Fruit fly (Drosophila melanogaster) whole organism, embryonic: Measurements from ENCODE around the gene Mrgn1.

Experiments used
- Adf1 ChIP-seq: fragments of 200-800 bp; sonication (Bioruptor generic); IDR thresholded peaks from 2 replicates; pipeline ENCODE4 v1.3.6; 2022; ENCODE audit warnings: missing biosample characterization, missing genetic modification characterization
- C15 ChIP-seq: fragments of 200-800 bp; sonication (Bioruptor generic); IDR thresholded peaks from 3 replicates; pipeline ENCODE4 v1.3.6; 2022; ENCODE audit warnings: missing biosample characterization, missing genetic modification characterization
- CG10274 ChIP-seq: fragments of 200-800 bp; sonication (Bioruptor generic); optimal IDR thresholded peaks from 3 replicates; lab custom pipeline; 2017; ENCODE audit warnings: missing biosample characterization, mild to moderate bottlenecking, missing genetic modification characterization
- CG10565 ChIP-seq: fragments of 200-800 bp; sonication (Bioruptor generic); optimal IDR thresholded peaks from 3 replicates; lab custom pipeline; 2016; ENCODE audit warnings: missing biosample characterization, mild to moderate bottlenecking, missing genetic modification characterization
- CG12155 ChIP-seq: fragments of 200-800 bp; sonication (Bioruptor generic); optimal IDR thresholded peaks from 3 replicates; lab custom pipeline; 2016; ENCODE audit warnings: missing biosample characterization, missing genetic modification characterization
- CG12659 ChIP-seq: fragments of 200-800 bp; sonication (Bioruptor generic); optimal IDR thresholded peaks from 3 replicates; lab custom pipeline; 2017; ENCODE audit warnings: mild to moderate bottlenecking, missing biosample characterization, missing genetic modification reagents, missing genetic modification characterization
- CG13123 ChIP-seq: fragments of 200-800 bp; sonication (Bioruptor generic); optimal IDR thresholded peaks from 2 replicates; lab custom pipeline; 2016; ENCODE audit warnings: missing biosample characterization, missing genetic modification characterization
- CG14965 ChIP-seq: fragments of 200-800 bp; sonication (Bioruptor generic); optimal IDR thresholded peaks from 2 replicates; lab custom pipeline; 2016; ENCODE audit warnings: missing biosample characterization, missing genetic modification characterization, borderline replicate concordance
- CG15514 ChIP-seq: fragments of 200-800 bp; sonication (Bioruptor generic); optimal IDR thresholded peaks from 3 replicates; lab custom pipeline; 2017; ENCODE audit warnings: missing biosample characterization, missing genetic modification characterization, mild to moderate bottlenecking, moderate library complexity, missing genetic modification reagents
- CG17829 ChIP-seq: fragments of 200-800 bp; optimal IDR thresholded peaks from 2 replicates; lab custom pipeline; 2019; ENCODE audit warnings: missing biosample characterization, mild to moderate bottlenecking, missing genetic modification characterization, moderate library complexity
- CG30403 ChIP-seq: fragments of 200-800 bp; sonication (Bioruptor generic); optimal IDR thresholded peaks from 3 replicates; lab custom pipeline; 2016; ENCODE audit warnings: missing biosample characterization, missing genetic modification characterization
- CG32532 ChIP-seq: fragments of 200-800 bp; sonication (Bioruptor generic); IDR thresholded peaks from 2 replicates; pipeline ENCODE4 v1.3.6; 2022; ENCODE audit warnings: missing biosample characterization, missing genetic modification characterization
- CG3726 ChIP-seq: fragments of 200-800 bp; sonication (Bioruptor generic); IDR thresholded peaks from 3 replicates; pipeline ENCODE4, ENCODE4 v1.3.6; 2022; ENCODE audit warnings: missing biosample characterization, missing genetic modification characterization
- CG4820 ChIP-seq: fragments of 200-800 bp; sonication (Bioruptor generic); optimal IDR thresholded peaks from 3 replicates; lab custom pipeline; 2016; ENCODE audit warnings: missing biosample characterization, missing genetic modification characterization
- CG6254 ChIP-seq: fragments of 200-800 bp; sonication (Bioruptor generic); optimal IDR thresholded peaks from 3 replicates; lab custom pipeline; 2017; ENCODE audit warnings: mild to moderate bottlenecking, missing biosample characterization, missing genetic modification reagents, missing genetic modification characterization
- CG6683 ChIP-seq: fragments of 200-800 bp; sonication (Bioruptor generic); optimal IDR thresholded peaks from 2 replicates; lab custom pipeline; 2017; ENCODE audit warnings: missing biosample characterization, mild to moderate bottlenecking, missing genetic modification characterization, missing genetic modification reagents
- CG7357 ChIP-seq: fragments of 200-800 bp; sonication (Bioruptor generic); IDR thresholded peaks from 3 replicates; pipeline ENCODE4 v1.3.6; 2022; ENCODE audit warnings: missing biosample characterization, missing genetic modification characterization
- CG8089 ChIP-seq: fragments of 200-800 bp; sonication (Bioruptor generic); optimal IDR thresholded peaks from 3 replicates; lab custom pipeline; 2016; ENCODE audit warnings: missing biosample characterization, missing genetic modification characterization
- CG9437 ChIP-seq: fragments of 200-800 bp; sonication (Bioruptor generic); optimal IDR thresholded peaks from 2 replicates; lab custom pipeline; 2018; ENCODE audit warnings: missing biosample characterization, mild to moderate bottlenecking, missing genetic modification characterization
- CkIIα-i1 ChIP-seq: fragments of 200-800 bp; sonication (Bioruptor generic); IDR thresholded peaks from 2 replicates; pipeline ENCODE4 v1.3.6; 2022; ENCODE audit warnings: missing biosample characterization, missing genetic modification characterization
- Dad ChIP-seq: fragments of 200-800 bp; sonication (Bioruptor generic); optimal IDR thresholded peaks from 3 replicates; lab custom pipeline; 2016; ENCODE audit warnings: missing biosample characterization, missing genetic modification characterization
- E2f2 ChIP-seq: fragments of 200-800 bp; sonication (Bioruptor generic); IDR thresholded peaks from 2 replicates; pipeline ENCODE4 v1.3.6; 2022; ENCODE audit warnings: missing biosample characterization, missing genetic modification characterization
- Hsf ChIP-seq: fragments of 200-800 bp; sonication (Bioruptor generic); optimal IDR thresholded peaks from 3 replicates; lab custom pipeline; 2016; ENCODE audit warnings: missing biosample characterization, missing genetic modification characterization
- NC2α ChIP-seq: fragments of 200-800 bp; sonication (Bioruptor generic); optimal IDR thresholded peaks from 2 replicates; lab custom pipeline; 2016; ENCODE audit warnings: missing biosample characterization, missing genetic modification characterization
- NK7.1 ChIP-seq: fragments of 200-800 bp; sonication (Bioruptor generic); optimal IDR thresholded peaks from 3 replicates; lab custom pipeline; 2016; ENCODE audit warnings: missing biosample characterization, missing genetic modification characterization
- Sin3A ChIP-seq: fragments of >200 bp; optimal IDR thresholded peaks from 2 replicates; lab custom pipeline; 2018
- Sry-β ChIP-seq: fragments of 200-800 bp; sonication (Bioruptor generic); optimal IDR thresholded peaks from 2 replicates; lab custom pipeline; 2018; ENCODE audit warnings: missing biosample characterization, mild to moderate bottlenecking, missing genetic modification characterization, moderate library complexity
- bigmax ChIP-seq: fragments of 200-800 bp; sonication (Bioruptor generic); optimal IDR thresholded peaks from 2 replicates; lab custom pipeline; 2018; ENCODE audit warnings: missing biosample characterization, mild to moderate bottlenecking, missing genetic modification characterization
- disco-r ChIP-seq: fragments of 200-800 bp; sonication (Bioruptor generic); optimal IDR thresholded peaks from 2 replicates; lab custom pipeline; 2016; ENCODE audit warnings: missing biosample characterization, missing genetic modification characterization
- fd3F ChIP-seq: fragments of 200-800 bp; sonication (Bioruptor generic); optimal IDR thresholded peaks from 2 replicates; lab custom pipeline; 2018; ENCODE audit warnings: missing biosample characterization, mild to moderate bottlenecking, missing genetic modification characterization, moderate library complexity
- fd64A ChIP-seq: fragments of 200-800 bp; sonication (Bioruptor generic); optimal IDR thresholded peaks from 3 replicates; lab custom pipeline; 2018; ENCODE audit warnings: missing biosample characterization, mild to moderate bottlenecking, missing genetic modification characterization
- gem ChIP-seq: fragments of 200-800 bp; sonication (Bioruptor generic); optimal IDR thresholded peaks from 2 replicates; lab custom pipeline; 2019; ENCODE audit warnings: missing biosample characterization, mild to moderate bottlenecking, missing genetic modification characterization, moderate library complexity
- hkb ChIP-seq, 2 experiments: fragments of 200-800 bp in 1 of 2; fragments of >200 bp in 1 of 2; sonication (Bioruptor generic) in 1 of 2; IDR thresholded peaks in 1 of 2; optimal IDR thresholded peaks in 1 of 2; 2 replicates each; pipeline versions ENCODE4 v1.3.6 to Lab custom; 2017 to 2022; ENCODE audit warnings: missing biosample characterization in 1 of 2, missing genetic modification characterization in 1 of 2
- mirr ChIP-seq: fragments of 200-800 bp; sonication (Bioruptor generic); optimal IDR thresholded peaks from 3 replicates; lab custom pipeline; 2018; ENCODE audit warnings: missing biosample characterization, mild to moderate bottlenecking, missing genetic modification characterization
- nerfin-2 ChIP-seq: fragments of 200-800 bp; sonication (Bioruptor generic); IDR thresholded peaks from 2 replicates; pipeline ENCODE4 v1.3.6; 2022; ENCODE audit warnings: missing biosample characterization, missing genetic modification characterization; ENCODE audit not compliant: partially characterized antibody
- pan ChIP-seq, 4 experiments: fragments of >200 bp in 3 of 4; fragments of 200-800 bp in 1 of 4; sonication (Bioruptor generic) in 1 of 4; optimal IDR thresholded peaks in 3 of 4; IDR thresholded peaks in 1 of 4; 2 replicates each; pipeline versions ENCODE4 v1.3.6 to Lab custom; 2017 to 2022; ENCODE audit warnings: missing biosample characterization in 2 of 4, missing genetic modification characterization in 2 of 4, mixed read lengths in 1 of 4
- psq ChIP-seq: fragments of 200-800 bp; sonication (Bioruptor generic); optimal IDR thresholded peaks from 2 replicates; lab custom pipeline; 2017; ENCODE audit warnings: missing biosample characterization, missing genetic modification characterization
- pzg ChIP-seq: fragments of 200-800 bp; sonication (Bioruptor generic); optimal IDR thresholded peaks from 3 replicates; lab custom pipeline; 2018; ENCODE audit warnings: missing biosample characterization, mild to moderate bottlenecking, missing genetic modification characterization, moderate library complexity
- ro ChIP-seq: fragments of 200-800 bp; sonication (Bioruptor generic); IDR thresholded peaks from 2 replicates; pipeline ENCODE4 v1.3.6; 2022; ENCODE audit warnings: missing biosample characterization, missing genetic modification characterization
- salm ChIP-seq: fragments of 200-800 bp; sonication (Bioruptor generic); optimal IDR thresholded peaks from 2 replicates; lab custom pipeline; 2018; ENCODE audit warnings: missing biosample characterization, mild to moderate bottlenecking, missing genetic modification characterization
- schlank ChIP-seq: fragments of 200-800 bp; sonication (Bioruptor generic); optimal IDR thresholded peaks from 2 replicates; lab custom pipeline; 2018; ENCODE audit warnings: missing biosample characterization, mild to moderate bottlenecking, missing genetic modification characterization
- sens ChIP-seq: fragments of 200-800 bp; sonication (Bioruptor generic); peaks from one replicate; lab custom pipeline; 2016; ENCODE audit warnings: missing biosample characterization, missing genetic modification characterization
- sim ChIP-seq: fragments of 200-800 bp; sonication (Bioruptor generic); IDR thresholded peaks from 2 replicates; pipeline ENCODE4 v1.3.6; 2022; ENCODE audit warnings: missing biosample characterization, missing genetic modification characterization
- slou ChIP-seq: fragments of 200-800 bp; sonication (Bioruptor generic); optimal IDR thresholded peaks from 3 replicates; lab custom pipeline; 2016; ENCODE audit warnings: missing biosample characterization, missing genetic modification characterization
- tin ChIP-seq: fragments of 200-800 bp; sonication (Bioruptor generic); optimal IDR thresholded peaks from 3 replicates; lab custom pipeline; 2016; ENCODE audit warnings: missing biosample characterization, missing genetic modification characterization
- twi ChIP-seq: fragments of 200-800 bp; optimal IDR thresholded peaks from 2 replicates; lab custom pipeline; 2019; ENCODE audit warnings: missing biosample characterization, mild to moderate bottlenecking, missing genetic modification characterization, moderate library complexity
- unpg ChIP-seq: fragments of 200-800 bp; sonication (Bioruptor generic); optimal IDR thresholded peaks from 3 replicates; lab custom pipeline; 2018; ENCODE audit warnings: missing biosample characterization, mild to moderate bottlenecking, missing genetic modification characterization, moderate library complexity
- usp ChIP-seq: fragments of >200 bp; optimal IDR thresholded peaks from 2 replicates; lab custom pipeline; 2017; ENCODE audit warnings: missing biosample characterization, missing genetic modification characterization
- vvl ChIP-seq: fragments of 200-800 bp; sonication (Bioruptor generic); IDR thresholded peaks from 2 replicates; pipeline ENCODE4 v1.3.6; 2022; ENCODE audit warnings: missing biosample characterization, missing genetic modification characterization
- wek ChIP-seq: fragments of 200-800 bp; sonication (Bioruptor generic); optimal IDR thresholded peaks from 3 replicates; lab custom pipeline; 2018; ENCODE audit warnings: missing biosample characterization, mild to moderate bottlenecking, missing genetic modification characterization, moderate library complexity

The Mrgn1 gene

DNA sequence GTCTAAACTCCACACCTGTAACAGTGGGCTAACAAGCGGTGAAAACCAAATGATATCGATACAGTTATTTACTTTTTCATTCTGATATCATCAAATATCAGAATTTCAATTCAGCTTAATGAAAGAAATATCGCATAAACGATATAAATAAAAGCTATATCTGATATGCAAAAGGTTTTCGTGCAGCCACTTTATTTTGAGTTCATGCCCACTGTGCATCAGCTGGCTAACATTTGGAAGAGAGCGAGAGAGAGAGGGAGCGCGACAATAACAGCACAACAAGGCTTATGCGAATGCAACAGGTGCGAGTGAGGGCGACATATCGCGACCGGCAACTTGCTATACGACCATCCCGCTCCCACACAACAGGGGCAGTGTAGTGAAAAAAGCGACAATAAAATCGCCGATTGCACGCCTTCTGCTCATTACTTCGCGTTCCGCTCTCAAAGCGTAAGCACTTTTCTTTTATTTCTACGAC, 17.7 kb upstream of the Mrgn1 start, which contains the start of gene CG11151 (continued):
- TF ChIP-seq usp (GFP tag; lab: Kevin White, UChicago), result no peak
- TF ChIP-seq sens (GFP tag; lab: Kevin White, UChicago), result peak; percentile 99
- peak; percentile 96 for TF ChIP-seq schlank (tag; lab: Kevin White, UChicago)
- TF ChIP-seq pzg (GFP tag; lab: Kevin White, UChicago), result peak; percentile 40
- peak; percentile 82 for TF ChIP-seq E2f2 (GFP tag; lab: Robert Waterston, UW)
- TF ChIP-seq slou (GFP tag; lab: Kevin White, UChicago), result peak; percentile 92
- peak; percentile 93 for TF ChIP-seq sim (GFP tag; lab: Robert Waterston, UW)
- TF ChIP-seq CG7357 (GFP tag; lab: Robert Waterston, UW), result peak; percentile 82
- TF ChIP-seq bigmax, result peak; percentile 46
- peak; percentile 70 for TF ChIP-seq CG14965 (GFP tag; lab: Kevin White, UChicago)
- TF ChIP-seq CG17829 (tag; lab: Kevin White, UChicago), result peak; percentile 97
- peak; percentile 92 for TF ChIP-seq wek (GFP tag; lab: Kevin White, UChicago)
- TF ChIP-seq CG12659 (GFP tag; lab: Kevin White, UChicago), result peak; percentile 98
- peak; percentile 97 for TF ChIP-seq CG30403 (GFP tag; lab: Kevin White, UChicago)
- TF ChIP-seq CG10565, result peak; percentile 82
- peak; percentile 96 for TF ChIP-seq disco-r (GFP tag; lab: Kevin White, UChicago)
- TF ChIP-seq CG10274 (GFP tag; lab: Kevin White, UChicago), result peak; percentile 86
- peak; percentile 87 for TF ChIP-seq fd64A (GFP tag; lab: Kevin White, UChicago)
- TF ChIP-seq CkIIα-i1, result peak; percentile 76
- no peak for TF ChIP-seq Sin3A (lab: Kevin White, UChicago)
- peak; percentile 93 for TF ChIP-seq NK7.1 (GFP tag; lab: Kevin White, UChicago)
- TF ChIP-seq ro (GFP tag; lab: Robert Waterston, UW), result peak; percentile 76
- peak; percentile 91 for TF ChIP-seq CG9437 (GFP tag; lab: Kevin White, UChicago)
- TF ChIP-seq CG13123, result peak; percentile 92
- peak; percentile 96 for TF ChIP-seq salm (tag; lab: Kevin White, UChicago)
- peak; percentile 76 for TF ChIP-seq Adf1
- TF ChIP-seq unpg (GFP tag; lab: Kevin White, UChicago), result peak; percentile 99
- TF ChIP-seq pan (optimal IDR thresholded peaks at IDR 0.05; lab: Kevin White, UChicago), result no peak
- TF ChIP-seq pan (GFP tag; optimal IDR thresholded peaks at IDR 0.05 in 1 of 2, IDR thresholded peaks at IDR 0.05 in 1 of 2), result peak in 1 of 2 experiments; percentile 97
- peak; percentile 94 for TF ChIP-seq CG4820 (GFP tag; lab: Kevin White, UChicago)
- TF ChIP-seq hkb (optimal IDR thresholded peaks at IDR 0.05; lab: Kevin White, UChicago), result no peak
- peak; percentile 97 for TF ChIP-seq hkb (GFP tag; IDR thresholded peaks at IDR 0.05; lab: Robert Waterston, UW)
- TF ChIP-seq CG3726, result peak; percentile 92
- TF ChIP-seq twi (tag; lab: Kevin White, UChicago), result peak; percentile 93
- TF ChIP-seq C15 (GFP tag; lab: Robert Waterston, UW), result peak; percentile 80; the same call in 2 of the 3 replicates
- TF ChIP-seq CG8089, result peak; percentile 96
- peak; percentile 96 for TF ChIP-seq CG32532 (GFP tag; lab: Robert Waterston, UW)
- peak; percentile 70 for TF ChIP-seq Sry-β (GFP tag; lab: Kevin White, UChicago)
- TF ChIP-seq fd3F (GFP tag; lab: Kevin White, UChicago), result peak; percentile 95
- TF ChIP-seq gem (tag; lab: Kevin White, UChicago), result peak; percentile 99
- TF ChIP-seq psq (GFP tag; lab: Kevin White, UChicago), result peak; percentile 83
- peak; percentile 96 for TF ChIP-seq tin (GFP tag; lab: Kevin White, UChicago)
- peak; percentile 95 for TF ChIP-seq mirr
- peak; percentile 98 for TF ChIP-seq vvl (GFP tag; lab: Robert Waterston, UW)
- peak; percentile 97 for TF ChIP-seq Hsf
- peak; percentile 92 for TF ChIP-seq CG6254 (GFP tag; lab: Kevin White, UChicago)
- TF ChIP-seq nerfin-2 (GFP tag; lab: Robert Waterston, UW), result peak; percentile 81
- TF ChIP-seq Dad (GFP tag; lab: Kevin White, UChicago), result peak; percentile 94
- TF ChIP-seq CG15514 (GFP tag; lab: Kevin White, UChicago), result peak; percentile 91
- TF ChIP-seq CG12155 (GFP tag; lab: Kevin White, UChicago), result peak; percentile 93
- TF ChIP-seq CG6683, result peak; percentile 92
- TF ChIP-seq NC2α (GFP tag; lab: Kevin White, UChicago), result peak; percentile 96
